Worm (Caenorhabditis elegans) whole organism, L4 larva: ENCODE measurements around the gene F37C12.14.

Experiments used
- F26F4.8 ChIP-seq: fragments of 200-800 bp; sonication (Bioruptor generic); conservative IDR thresholded peaks from 2 replicates; pipeline ENCODE4 v1.3.6; 2022; ENCODE audit warnings: missing genetic modification characterization, missing compliant biosample characterization
- F37D6.2 ChIP-seq: sonication (generic microtip); optimal IDR thresholded peaks from 2 replicates; lab custom pipeline; 2016; ENCODE audit warnings: mild to moderate bottlenecking, missing genetic modification characterization, missing compliant biosample characterization
- R02D3.7 ChIP-seq: fragments of 150-350 bp; sonication (generic microtip); optimal IDR thresholded peaks from 3 replicates; lab custom pipeline; 2014; ENCODE audit warnings: missing biosample characterization, missing genetic modification characterization
- Y105C5A.15 ChIP-seq: fragments of 200-800 bp; sonication (Bioruptor generic); IDR thresholded peaks from 2 replicates; pipeline ENCODE4 v1.3.6; 2022; ENCODE audit warnings: missing genetic modification characterization, missing compliant biosample characterization
- Y48G9A.11 ChIP-seq: fragments of 200-800 bp; sonication (Bioruptor generic); IDR thresholded peaks from 2 replicates; pipeline ENCODE4 v1.3.6; 2022; ENCODE audit warnings: missing genetic modification reagents, missing genetic modification characterization, missing compliant biosample characterization
- Y75B8A.6 ChIP-seq: fragments of 200-800 bp; sonication (Bioruptor generic); IDR thresholded peaks from 2 replicates; pipeline ENCODE4 v1.3.6; 2022; ENCODE audit warnings: missing genetic modification reagents, missing genetic modification characterization, missing compliant biosample characterization
- ZK546.5 ChIP-seq, 2 experiments: sonication (generic microtip); optimal IDR thresholded peaks; 2 replicates each; lab custom pipeline; 2017; ENCODE audit warnings: missing biosample characterization in 2 of 2, missing genetic modification characterization in 2 of 2
- aha-1 ChIP-seq: fragments of 150-350 bp; peaks from one replicate; lab custom pipeline; 2014; ENCODE audit warnings: missing biosample characterization, missing genetic modification characterization
- ama-1 ChIP-seq: fragments of 150-350 bp; optimal IDR thresholded peaks from 2 replicates; lab custom pipeline; 2014; ENCODE audit warnings: inconsistent platforms, mixed read lengths
- ceh-20 ChIP-seq: fragments of 200-800 bp; sonication (Bioruptor generic); IDR thresholded peaks from 2 replicates; pipeline ENCODE4 v1.3.6; 2022; ENCODE audit warnings: missing genetic modification reagents, missing genetic modification characterization, missing compliant biosample characterization
- ceh-44 ChIP-seq: fragments of 200-800 bp; sonication (Bioruptor generic); IDR thresholded peaks from 2 replicates; pipeline ENCODE4 v1.3.6; 2022; ENCODE audit warnings: missing genetic modification reagents, missing genetic modification characterization, missing compliant biosample characterization
- ceh-62 ChIP-seq: sonication (generic microtip); optimal IDR thresholded peaks from 2 replicates; lab custom pipeline; 2017; ENCODE audit warnings: missing biosample characterization, missing genetic modification characterization
- ces-1 ChIP-seq: fragments of 150-350 bp; sonication (generic microtip); optimal IDR thresholded peaks from 4 replicates; lab custom pipeline; 2014; ENCODE audit warnings: missing biosample characterization, missing genetic modification reagents, missing genetic modification characterization
- ctbp-1 ChIP-seq: fragments of 200-800 bp; sonication (Bioruptor generic); IDR thresholded peaks from 2 replicates; pipeline ENCODE4 v1.3.6; 2022; ENCODE audit warnings: missing genetic modification reagents, missing genetic modification characterization, missing compliant biosample characterization
- daf-8 ChIP-seq: fragments of 200-800 bp; sonication (Bioruptor generic); IDR thresholded peaks from 2 replicates; pipeline ENCODE4 v1.3.6; 2022; ENCODE audit warnings: missing genetic modification characterization, missing compliant biosample characterization
- duxl-1 ChIP-seq: sonication (generic microtip); optimal IDR thresholded peaks from 2 replicates; lab custom pipeline; 2016; ENCODE audit warnings: mild to moderate bottlenecking, missing genetic modification characterization, moderate library complexity, missing compliant biosample characterization; ENCODE audit not compliant: poor library complexity
- egl-43 ChIP-seq: fragments of 200-800 bp; sonication (Bioruptor generic); IDR thresholded peaks from 2 replicates; pipeline ENCODE4 v1.3.6; 2022; ENCODE audit warnings: missing genetic modification reagents, missing genetic modification characterization, missing compliant biosample characterization
- fkh-10 ChIP-seq: fragments of 150-350 bp; optimal IDR thresholded peaks from 2 replicates; lab custom pipeline; 2014; ENCODE audit warnings: missing biosample characterization, missing genetic modification reagents, missing genetic modification characterization
- fos-1 ChIP-seq: fragments of 150-350 bp; optimal IDR thresholded peaks from 2 replicates; lab custom pipeline; 2014; ENCODE audit warnings: missing biosample characterization, missing genetic modification characterization
- hmg-1.1 ChIP-seq: fragments of 200-800 bp; sonication (Bioruptor generic); IDR thresholded peaks from 2 replicates; pipeline ENCODE4 v1.3.6; 2022; ENCODE audit warnings: missing genetic modification reagents, missing genetic modification characterization, missing compliant biosample characterization
- lin-1 ChIP-seq: fragments of 200-800 bp; sonication (Bioruptor generic); IDR thresholded peaks from 2 replicates; pipeline ENCODE4 v1.3.6; 2022; ENCODE audit warnings: missing genetic modification reagents, missing genetic modification characterization, missing compliant biosample characterization
- lin-13 ChIP-seq: fragments of 150-350 bp; optimal IDR thresholded peaks from 2 replicates; lab custom pipeline; 2014; ENCODE audit warnings: missing biosample characterization, missing genetic modification reagents, missing genetic modification characterization
- lin-39 ChIP-seq: fragments of 150-350 bp; optimal IDR thresholded peaks from 2 replicates; lab custom pipeline; 2014; ENCODE audit warnings: missing biosample characterization, missing genetic modification reagents, missing genetic modification characterization
- mep-1 ChIP-seq: fragments of 150-350 bp; sonication (generic microtip); optimal IDR thresholded peaks from 3 replicates; lab custom pipeline; 2014; ENCODE audit warnings: missing biosample characterization, missing genetic modification characterization
- mes-2 ChIP-seq: sonication (generic microtip); optimal IDR thresholded peaks from 2 replicates; lab custom pipeline; 2016; ENCODE audit warnings: missing genotype, mild to moderate bottlenecking, missing genetic modification characterization, missing compliant biosample characterization; ENCODE audit not compliant: poor library complexity, severe bottlenecking
- mxl-2 ChIP-seq: fragments of 200-800 bp; sonication (Bioruptor generic); conservative IDR thresholded peaks from 2 replicates; pipeline ENCODE4 v1.3.6; 2022; ENCODE audit warnings: missing genetic modification reagents, missing genetic modification characterization, missing compliant biosample characterization
- mxl-3 ChIP-seq: fragments of 200-800 bp; sonication (Bioruptor generic); optimal IDR thresholded peaks from 2 replicates; lab custom pipeline; 2018; ENCODE audit warnings: mild to moderate bottlenecking, missing genetic modification characterization, missing compliant biosample characterization
- nhr-10 ChIP-seq: fragments of 150-350 bp; optimal IDR thresholded peaks from 2 replicates; lab custom pipeline; 2014; ENCODE audit warnings: missing biosample characterization, missing genetic modification characterization
- nhr-11 ChIP-seq: fragments of 150-350 bp; optimal IDR thresholded peaks from 2 replicates; lab custom pipeline; 2014; ENCODE audit warnings: missing biosample characterization, missing genetic modification characterization
- nhr-25 ChIP-seq: sonication (generic microtip); optimal IDR thresholded peaks from 2 replicates; lab custom pipeline; 2017; ENCODE audit warnings: missing genetic modification characterization, mild to moderate bottlenecking, missing compliant biosample characterization, antibody characterized with exemption, moderate library complexity, borderline replicate concordance; ENCODE audit not compliant: insufficient read depth
- nhr-28 ChIP-seq: fragments of 150-350 bp; optimal IDR thresholded peaks from 2 replicates; lab custom pipeline; 2014; ENCODE audit warnings: missing biosample characterization, missing genetic modification characterization
- nhr-41 ChIP-seq: fragments of 200-800 bp; sonication (Bioruptor generic); IDR thresholded peaks from 2 replicates; pipeline ENCODE4 v1.3.6; 2022; ENCODE audit warnings: missing genetic modification reagents, missing genetic modification characterization, missing compliant biosample characterization
- nhr-48 ChIP-seq: sonication (generic microtip); optimal IDR thresholded peaks from 2 replicates; lab custom pipeline; 2016; ENCODE audit warnings: mild to moderate bottlenecking, missing genetic modification characterization, missing compliant biosample characterization
- pha-4 ChIP-seq, 2 experiments: fragments of 150-350 bp in 1 of 2; fragments of 200-800 bp in 1 of 2; sonication (Bioruptor generic) in 1 of 2; IDR thresholded peaks in 1 of 2; optimal IDR thresholded peaks in 1 of 2; 2 replicates each; pipeline versions ENCODE4 v1.3.6 to Lab custom; 2014 to 2022; ENCODE audit warnings: missing genetic modification characterization in 2 of 2, missing genetic modification reagents in 2 of 2, missing biosample characterization in 1 of 2, missing compliant biosample characterization in 1 of 2
- pqm-1 ChIP-seq: sonication (generic microtip); optimal IDR thresholded peaks from 2 replicates; lab custom pipeline; 2017; ENCODE audit warnings: missing biosample characterization, missing genetic modification characterization
- set-16 ChIP-seq: fragments of 200-800 bp; sonication (Bioruptor generic); IDR thresholded peaks from 2 replicates; pipeline ENCODE4 v1.3.6; 2022; ENCODE audit warnings: missing genetic modification reagents, missing genetic modification characterization, missing compliant biosample characterization
- skn-1 ChIP-seq: fragments of 150-350 bp; optimal IDR thresholded peaks from 2 replicates; lab custom pipeline; 2014; ENCODE audit warnings: missing biosample characterization, missing genetic modification characterization
- snpc-1.2 ChIP-seq: fragments of 200-800 bp; sonication (Bioruptor generic); IDR thresholded peaks from 2 replicates; pipeline ENCODE4 v1.3.6; 2022; ENCODE audit warnings: missing genetic modification reagents, missing genetic modification characterization, missing compliant biosample characterization
- unc-130 ChIP-seq: sonication (generic microtip); optimal IDR thresholded peaks from 2 replicates; lab custom pipeline; 2016; ENCODE audit warnings: missing genetic modification reagents, missing genetic modification characterization, missing compliant biosample characterization
- unc-39 ChIP-seq: sonication (generic microtip); optimal IDR thresholded peaks from 2 replicates; lab custom pipeline; 2017; ENCODE audit warnings: missing biosample characterization, missing genetic modification characterization
- unc-62 ChIP-seq, 3 experiments: fragments of 150-350 bp in 1 of 3; sonication (generic microtip); optimal IDR thresholded peaks in 2 of 3; peaks in 1 of 3; 1 replicate in 1 of 3; 2 replicates in 2 of 3; lab custom pipeline; 2014 to 2017; ENCODE audit warnings: missing biosample characterization in 3 of 3, missing genetic modification characterization in 3 of 3, missing genetic modification reagents in 3 of 3, missing genotype in 1 of 3
- vab-7 ChIP-seq: fragments of 200-800 bp; sonication (Bioruptor generic); IDR thresholded peaks from 2 replicates; pipeline ENCODE4 v1.3.6; 2022; ENCODE audit warnings: missing genetic modification reagents, missing genetic modification characterization, missing compliant biosample characterization
- zfp-2 ChIP-seq: sonication (generic microtip); optimal IDR thresholded peaks from 2 replicates; lab custom pipeline; 2016; ENCODE audit warnings: mild to moderate bottlenecking, missing genetic modification characterization, missing compliant biosample characterization
- zip-11 ChIP-seq: fragments of 200-800 bp; sonication (Bioruptor generic); IDR thresholded peaks from 2 replicates; pipeline ENCODE4 v1.3.6; 2022; ENCODE audit warnings: missing genetic modification characterization, missing compliant biosample characterization
- zip-2 ChIP-seq: fragments of 150-350 bp; optimal IDR thresholded peaks from 2 replicates; lab custom pipeline; 2014; ENCODE audit warnings: missing biosample characterization, missing genetic modification characterization
- ztf-7 ChIP-seq: fragments of 150-350 bp; optimal IDR thresholded peaks from 2 replicates; lab custom pipeline; 2014; ENCODE audit warnings: missing biosample characterization, missing genetic modification characterization

F37C12.14 gene

DNA sequence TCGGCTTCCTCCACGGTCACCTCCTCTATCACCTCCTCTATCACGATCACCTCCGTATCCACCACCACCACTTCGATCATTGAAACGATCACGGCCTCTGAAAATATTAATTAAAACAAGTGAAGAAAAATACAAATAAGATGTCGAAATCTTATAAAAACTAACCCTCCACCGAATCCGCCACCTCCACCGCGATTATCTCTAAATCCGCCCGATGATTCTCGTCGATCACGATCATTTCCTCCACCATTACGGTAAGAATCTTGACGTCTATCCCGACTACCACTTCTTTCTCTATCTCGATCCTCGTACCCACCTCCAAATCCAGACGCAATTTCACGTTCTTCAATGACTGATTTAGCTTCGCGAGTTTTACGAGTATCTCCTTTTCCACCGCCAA is 26.1 kb downstream of the F37C12.14 start:
- TF ChIP-seq mxl-3 (GFP tag; lab: Kevin White, UChicago), result no peak
- peak; percentile 66 for TF ChIP-seq aha-1 (tag; lab: Kevin White, UChicago)
- no peak for TF ChIP-seq nhr-11 (tag; lab: Kevin White, UChicago)
- TF ChIP-seq unc-62 (GFP tag; optimal IDR thresholded peaks at IDR 0.05 in 1 of 2; lab: Kevin White, UChicago), result peak in 1 of 2 experiments; percentile 64
- no peak for TF ChIP-seq unc-62 (tag; optimal IDR thresholded peaks at IDR 0.05; lab: Kevin White, UChicago)
- no peak for TF ChIP-seq unc-130 (GFP tag; lab: Kevin White, UChicago)
- TF ChIP-seq fkh-10 (GFP tag; lab: Kevin White, UChicago), result no peak
- no peak for TF ChIP-seq lin-1 (GFP tag; lab: Robert Waterston, UW)
- TF ChIP-seq, all 104 proteins: peak for 2

DNA sequence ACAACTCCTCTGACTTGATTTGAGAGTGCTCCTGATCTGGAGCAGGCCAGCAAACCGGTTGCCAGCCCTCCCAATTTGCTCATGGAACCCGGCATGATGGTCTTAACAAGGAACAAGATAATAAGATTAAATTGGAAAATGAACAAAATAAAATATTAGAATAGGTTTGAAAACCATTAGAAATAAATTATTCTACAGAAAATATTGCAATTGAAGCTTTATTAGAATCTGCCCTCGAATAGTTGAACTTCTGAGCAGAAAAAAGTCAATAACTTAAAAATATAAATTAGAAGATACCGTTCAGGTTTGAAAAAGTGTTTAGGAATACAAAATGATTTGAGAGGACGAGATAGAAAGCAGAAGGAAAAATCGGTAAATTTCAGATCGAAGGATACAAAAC is 26.7 kb downstream of the F37C12.14 start, which contains the start of gene nuo-4:
nuo-4 (minus strand) TSS at position 101 of the 400 bp plus-strand sequence.
- TF ChIP-seq nhr-25 (tag; lab: Kevin White, UChicago) (no peak), ama-1 (peak; percentile 28), mxl-2 (no peak), nhr-41 (GFP tag; lab: Robert Waterston, UW) (no peak), R02D3.7 (tag; lab: Kevin White, UChicago) (no peak), F26F4.8 (GFP tag; lab: Robert Waterston, UW) (no peak)

DNA sequence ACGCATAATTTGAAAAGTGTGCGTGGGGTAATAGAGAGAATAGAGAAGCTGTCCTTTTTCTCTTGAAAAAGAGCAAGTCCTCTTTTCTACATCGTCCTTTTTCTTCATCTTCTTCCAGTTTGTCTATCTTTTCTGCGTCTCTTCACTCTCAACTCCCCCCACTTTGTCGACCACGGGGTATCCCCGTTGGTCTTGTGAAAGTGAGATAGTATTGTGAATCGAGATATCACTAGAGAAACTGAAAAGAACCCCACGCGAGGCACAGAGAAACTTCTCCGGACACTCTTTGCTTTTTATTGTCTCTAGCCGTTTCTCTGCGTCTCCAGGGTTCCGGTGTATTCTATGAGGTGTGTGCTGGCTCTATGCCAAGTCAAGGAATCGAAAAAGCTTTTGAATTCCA is 29.7 kb downstream of the F37C12.14 start:
- TF ChIP-seq vab-7 (GFP tag; lab: Robert Waterston, UW), result no peak
- TF ChIP-seq unc-39, result no peak
- no peak for TF ChIP-seq R02D3.7 (tag; lab: Kevin White, UChicago)
- TF ChIP-seq nhr-41 (GFP tag; lab: Robert Waterston, UW), result no peak
- TF ChIP-seq mxl-2, result no peak
- TF ChIP-seq Y75B8A.6 (GFP tag; lab: Robert Waterston, UW), result no peak
- peak; percentile 96 for TF ChIP-seq fkh-10 (GFP tag; lab: Kevin White, UChicago)
- peak in 1 of 2 experiments; percentile 96 for TF ChIP-seq unc-62 (GFP tag; optimal IDR thresholded peaks at IDR 0.05 in 1 of 2; lab: Kevin White, UChicago)
- TF ChIP-seq unc-62 (tag; optimal IDR thresholded peaks at IDR 0.05; lab: Kevin White, UChicago), result no peak
- TF ChIP-seq mes-2 (tag; lab: Kevin White, UChicago), result peak; percentile 85
- TF ChIP-seq unc-130 (GFP tag; lab: Kevin White, UChicago), result no peak
- TF ChIP-seq pqm-1, result peak; percentile 39
- no peak for TF ChIP-seq zip-11 (GFP tag; lab: Robert Waterston, UW)
- TF ChIP-seq set-16, result peak; percentile 67
- TF ChIP-seq mep-1 (tag; lab: Kevin White, UChicago), result peak; percentile 94
- no peak for TF ChIP-seq ZK546.5 (tag; optimal IDR thresholded peaks at IDR 0.05; lab: Kevin White, UChicago)
- no peak for TF ChIP-seq ztf-7 (tag; lab: Kevin White, UChicago)
- no peak for TF ChIP-seq skn-1
- TF ChIP-seq nhr-48 (tag; lab: Kevin White, UChicago), result peak; percentile 93
- peak; percentile 95 for TF ChIP-seq hmg-1.1
- peak; percentile 81 for TF ChIP-seq egl-43 (GFP tag; lab: Robert Waterston, UW)
- peak; percentile 59 for TF ChIP-seq zip-2
- TF ChIP-seq Y105C5A.15 (GFP tag; lab: Robert Waterston, UW), result no peak
- peak; percentile 75 for TF ChIP-seq nhr-10 (tag; lab: Kevin White, UChicago)
- peak; percentile 92 for TF ChIP-seq nhr-28 (tag; lab: Kevin White, UChicago)
- no peak for TF ChIP-seq ceh-44 (GFP tag; lab: Robert Waterston, UW)
- TF ChIP-seq Y48G9A.11, result no peak
- TF ChIP-seq ctbp-1, result peak; percentile 97
- TF ChIP-seq snpc-1.2 (GFP tag; lab: Robert Waterston, UW), result no peak
- TF ChIP-seq duxl-1 (tag; lab: Kevin White, UChicago), result peak; percentile 63
- no peak for TF ChIP-seq daf-8 (GFP tag; lab: Robert Waterston, UW)
- TF ChIP-seq pha-4 (GFP tag; IDR thresholded peaks at IDR 0.05; lab: Robert Waterston, UW), result peak; percentile 78
- TF ChIP-seq pha-4 (tag; optimal IDR thresholded peaks at IDR 0.05; lab: Kevin White, UChicago), result peak; percentile 96
- no peak for TF ChIP-seq lin-39 (tag; lab: Kevin White, UChicago)
- no peak for TF ChIP-seq lin-13 (GFP tag; lab: Kevin White, UChicago)
- TF ChIP-seq zfp-2 (tag; lab: Kevin White, UChicago), result peak; percentile 54
- peak; percentile 57 for TF ChIP-seq fos-1 (tag; lab: Kevin White, UChicago)
- TF ChIP-seq ceh-62 (tag; lab: Kevin White, UChicago), result no peak
- peak; percentile 86 for TF ChIP-seq ceh-20 (GFP tag; lab: Robert Waterston, UW)
- TF ChIP-seq F37D6.2 (tag; lab: Kevin White, UChicago), result peak; percentile 80
- peak; percentile 13 for TF ChIP-seq ces-1 (GFP tag; lab: Kevin White, UChicago)
